Worm (Caenorhabditis elegans) whole organism, midembryonic: ENCODE results near the gene C39F7.5.

Experiments used
- T22C8.4 ChIP-seq: fragments of 200-800 bp; sonication (Bioruptor generic); IDR thresholded peaks from 2 replicates; pipeline ENCODE4 v1.3.6; 2022; ENCODE audit warnings: missing genetic modification characterization, missing compliant biosample characterization
- flt-1 ChIP-seq: fragments of 200-800 bp; sonication (Bioruptor generic); IDR thresholded peaks from 2 replicates; pipeline ENCODE4 v1.3.6; 2022; ENCODE audit warnings: missing genetic modification characterization, missing compliant biosample characterization
- med-1 ChIP-seq: sonication (generic microtip); optimal IDR thresholded peaks from 2 replicates; lab custom pipeline; 2017; ENCODE audit warnings: missing genetic modification characterization, mild to moderate bottlenecking, missing compliant biosample characterization, antibody characterized with exemption, missing genetic modification reagents; ENCODE audit not compliant: insufficient read depth
- ztf-23 ChIP-seq: fragments of 200-800 bp; sonication (Bioruptor generic); IDR thresholded peaks from 2 replicates; pipeline ENCODE4 v1.3.6; 2022; ENCODE audit warnings: missing genetic modification reagents, missing genetic modification characterization, missing compliant biosample characterization

DNA sequence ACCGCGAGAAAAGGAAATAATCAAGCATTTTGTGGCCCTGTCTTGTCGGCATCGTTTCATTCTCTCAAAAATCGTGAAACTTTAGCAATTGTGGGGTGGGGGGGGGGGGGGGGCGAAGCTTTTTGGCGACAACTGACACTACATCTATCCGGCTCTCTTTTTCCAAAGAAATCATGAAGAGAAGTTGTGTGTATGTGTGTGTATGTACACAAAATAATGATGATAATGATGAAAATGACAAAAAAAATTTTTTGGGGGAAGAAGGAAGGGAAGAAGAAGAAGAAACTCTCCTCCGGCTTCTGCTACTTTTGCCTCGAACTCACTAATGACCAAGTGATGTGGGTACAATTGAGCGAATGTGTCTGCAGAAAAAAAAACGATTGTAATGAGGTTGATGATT, 21.6 kb upstream of the C39F7.5 start:
- TF ChIP-seq ztf-23 (GFP tag; lab: Robert Waterston, UW) (no peak), T22C8.4 (GFP tag; lab: Robert Waterston, UW) (no peak), med-1 (GFP tag; lab: Kevin White, UChicago) (no peak), flt-1 (GFP tag; lab: Robert Waterston, UW) (no peak)
